Worm (Caenorhabditis elegans): ENCODE measurements around the gene dlc-2.

The dlc-2 gene

ce11 chrIV:12086498-12086897, 24.9 kb downstream of the dlc-2 start (continued):
- TF ChIP-seq hlh-12 (tag; optimal IDR thresholded peaks at IDR 0.05) (peak; percentile 32), rpc-1 (optimal IDR thresholded peaks at IDR 0.05) (peak; percentile 80), rpc-1 (tag; optimal IDR thresholded peaks at IDR 0.05) (peak; percentile 91), snpc-1.3 (tag; optimal IDR thresholded peaks at IDR 0.05; ENCODE audit: insufficient read depth) (peak; percentile 87), cebp-1 (GFP tag; IDR thresholded peaks at IDR 0.05) (no peak), cebp-1 (tag; optimal IDR thresholded peaks at IDR 0.05) (peak; percentile 79), mel-28 (tag; optimal IDR thresholded peaks at IDR 0.05; ENCODE audit: borderline replicate concordance) (no peak), xnd-1 (tag; optimal IDR thresholded peaks at IDR 0.05) (peak; percentile 36), aptf-2 (GFP tag; conservative IDR thresholded peaks at IDR 0.05) (peak; percentile 71; the same call in 1 of the 2 replicates), F33H1.4 (GFP tag; IDR thresholded peaks at IDR 0.05) (peak; percentile 63), F39B2.1 (GFP tag; IDR thresholded peaks at IDR 0.05) (no peak), K11D2.4 (GFP tag; IDR thresholded peaks at IDR 0.05) (peak; percentile 78), somi-1 (GFP tag; optimal IDR thresholded peaks at IDR 0.05) (peak; percentile 69), ztf-22 (GFP tag; optimal IDR thresholded peaks at IDR 0.05) (no peak), F10E7.11 (tag; optimal IDR thresholded peaks at IDR 0.05) (peak; percentile 48), madf-6 (GFP tag; IDR thresholded peaks at IDR 0.05) (peak; percentile 74), ceh-27 (GFP tag; optimal IDR thresholded peaks at IDR 0.05) (peak; percentile 86), egl-18 (GFP tag; IDR thresholded peaks at IDR 0.05) (peak; percentile 85), ama-1 (optimal IDR thresholded peaks at IDR 0.05) (no peak), ama-1 (GFP tag; optimal IDR thresholded peaks at IDR 0.05) (peak in 1 of 2 experiments; percentile 75), rcor-1 (GFP tag; IDR thresholded peaks at IDR 0.05) (peak; percentile 86), bed-1 (GFP tag; IDR thresholded peaks at IDR 0.05) (no peak), mes-4 (tag; optimal IDR thresholded peaks at IDR 0.05) (peak; percentile 78), him-1 (tag; optimal IDR thresholded peaks at IDR 0.05) (peak; percentile 93), B0261.1 (tag; optimal IDR thresholded peaks at IDR 0.05) (peak; percentile 91), snpc-4 (GFP tag; optimal IDR thresholded peaks at IDR 0.05) (peak; percentile 77), snpc-4 (tag; optimal IDR thresholded peaks at IDR 0.05) (peak; percentile 60 to 81 (median 75)), lir-1 (GFP tag; conservative IDR thresholded peaks at IDR 0.05) (peak; percentile 61), mcd-1 (GFP tag; IDR thresholded peaks at IDR 0.05) (peak; percentile 83), madf-3 (GFP tag; IDR thresholded peaks at IDR 0.05) (0 out of 2 replicates have a peak, but pooled peaks have one; percentile 54), egrh-3 (GFP tag; IDR thresholded peaks at IDR 0.05) (peak; percentile 59; the same call in 1 of the 2 replicates), zfh-2 (GFP tag; conservative IDR thresholded peaks at IDR 0.05) (peak; percentile 86), Y53F4B.3 (GFP tag; IDR thresholded peaks at IDR 0.05) (peak; percentile 77; the same call in 1 of the 2 replicates), akir-1 (GFP tag; optimal IDR thresholded peaks at IDR 0.05) (no peak), attf-3 (GFP tag; conservative IDR thresholded peaks at IDR 0.05) (peak; percentile 64), efl-1 (GFP tag; optimal IDR thresholded peaks at IDR 0.05) (peak; percentile 41), egl-44 (GFP tag; IDR thresholded peaks at IDR 0.05) (peak; percentile 81), hrde-1 (tag; optimal IDR thresholded peaks at IDR 0.05; ENCODE audit: borderline replicate concordance) (peak; percentile 71), nhr-80 (tag; optimal IDR thresholded peaks at IDR 0.05) (peak; percentile 52), ztf-26 (tag; optimal IDR thresholded peaks at IDR 0.05) (peak; percentile 75), cebp-2 (GFP tag; IDR thresholded peaks at IDR 0.05) (peak; percentile 100), nhr-27 (tag; optimal IDR thresholded peaks at IDR 0.05) (no peak), nfya-2 (GFP tag; IDR thresholded peaks at IDR 0.05) (no peak), die-1 (tag; optimal IDR thresholded peaks at IDR 0.05) (peak; percentile 96), hsf-1 (GFP tag; IDR thresholded peaks at IDR 0.05) (peak; percentile 51; the same call in 1 of the 2 replicates)

All from whole organism, young adult.